Worm (Caenorhabditis elegans) whole organism, mixed stage, embryonic: Measurements from ENCODE around the gene ttr-22.
A peak's percentile ranks its signal among the peaks of the same experiment; 100 is the strongest.

ENCODE experiments used
- M03D4.4 ChIP-seq: sonication (generic microtip); optimal IDR thresholded peaks from 2 replicates; lab custom pipeline; 2017; ENCODE audit warnings: mild to moderate bottlenecking, missing genetic modification characterization, missing compliant biosample characterization
- blmp-1 ChIP-seq: fragments of 150-350 bp; optimal IDR thresholded peaks from 2 replicates; lab custom pipeline; 2014; ENCODE audit warnings: missing biosample characterization, missing genetic modification characterization
- ceh-39 ChIP-seq: fragments of 150-350 bp; optimal IDR thresholded peaks from 2 replicates; lab custom pipeline; 2014; ENCODE audit warnings: missing biosample characterization, missing genetic modification characterization
- cnd-1 ChIP-seq: fragments of 200-800 bp; sonication (Bioruptor generic); optimal IDR thresholded peaks from 2 replicates; lab custom pipeline; 2018; ENCODE audit warnings: mild to moderate bottlenecking, missing genetic modification characterization, missing compliant biosample characterization
- elt-1 ChIP-seq: sonication (generic microtip); optimal IDR thresholded peaks from 2 replicates; lab custom pipeline; 2017; ENCODE audit warnings: missing genetic modification characterization, mild to moderate bottlenecking, missing compliant biosample characterization, antibody characterized with exemption, moderate library complexity, borderline replicate concordance; ENCODE audit not compliant: insufficient read depth
- elt-3 ChIP-seq: fragments of 150-350 bp; optimal IDR thresholded peaks from 2 replicates; lab custom pipeline; 2014; ENCODE audit warnings: missing biosample characterization, missing genetic modification characterization
- lsy-2 ChIP-seq: fragments of 150-350 bp; optimal IDR thresholded peaks from 2 replicates; lab custom pipeline; 2014; ENCODE audit warnings: missing biosample characterization, missing genetic modification characterization
- mab-5 ChIP-seq: fragments of 150-350 bp; optimal IDR thresholded peaks from 2 replicates; lab custom pipeline; 2014; ENCODE audit warnings: missing biosample characterization, missing genetic modification characterization
- nhr-76 ChIP-seq: sonication (generic microtip); optimal IDR thresholded peaks from 2 replicates; lab custom pipeline; 2017; ENCODE audit warnings: missing biosample characterization, missing genetic modification characterization
- pha-4 ChIP-seq: fragments of 150-350 bp; optimal IDR thresholded peaks from 2 replicates; lab custom pipeline; 2018; ENCODE audit warnings: missing biosample characterization, missing genetic modification reagents, missing genetic modification characterization
- sptf-1 ChIP-seq: sonication (generic microtip); optimal IDR thresholded peaks from 2 replicates; lab custom pipeline; 2017; ENCODE audit warnings: mild to moderate bottlenecking, missing genetic modification characterization, moderate library complexity, missing compliant biosample characterization
- unc-39 ChIP-seq: fragments of 150-350 bp; optimal IDR thresholded peaks from 2 replicates; lab custom pipeline; 2014; ENCODE audit warnings: missing biosample characterization, missing genetic modification characterization
- ztf-11 ChIP-seq: fragments of 150-350 bp; optimal IDR thresholded peaks from 2 replicates; lab custom pipeline; 2014; ENCODE audit warnings: missing biosample characterization, missing genetic modification characterization

ce11 chrV:12198545-12198944 lies 42.7 kb upstream of the ttr-22 start, which contains the start of gene lon-3:
- no peak for TF ChIP-seq ztf-11
- no peak for TF ChIP-seq unc-39
- TF ChIP-seq elt-1 (tag; lab: Kevin White, UChicago), result peak; percentile 58
- TF ChIP-seq lsy-2 (tag; lab: Kevin White, UChicago), result no peak
- no peak for TF ChIP-seq M03D4.4 (tag; lab: Kevin White, UChicago)
- TF ChIP-seq ceh-39 (tag; lab: Kevin White, UChicago), result no peak
- TF ChIP-seq pha-4 (tag; lab: Kevin White, UChicago), result no peak
- TF ChIP-seq cnd-1 (tag; lab: Kevin White, UChicago), result no peak
- TF ChIP-seq sptf-1 (tag; lab: Kevin White, UChicago), result no peak
- TF ChIP-seq elt-3 (tag; lab: Kevin White, UChicago), result no peak
- TF ChIP-seq mab-5 (tag; lab: Kevin White, UChicago), result no peak
- TF ChIP-seq blmp-1 (tag; lab: Kevin White, UChicago), result no peak
- no peak for TF ChIP-seq nhr-76 (tag; lab: Kevin White, UChicago)
